Fruit fly (Drosophila melanogaster) whole organism, prepupa: ENCODE results near the gene CG5892.
A peak's percentile ranks its signal among the peaks of the same experiment; 100 is the strongest.

Experiments
- Blimp-1 ChIP-seq: fragments of 200-800 bp; sonication (Bioruptor generic); optimal IDR thresholded peaks from 3 replicates; lab custom pipeline; 2017; ENCODE audit warnings: missing biosample characterization, missing genetic modification characterization, mild to moderate bottlenecking, moderate library complexity, missing genetic modification reagents
- CG10631 ChIP-seq: fragments of 200-800 bp; sonication (Bioruptor generic); optimal IDR thresholded peaks from 2 replicates; lab custom pipeline; 2016; ENCODE audit warnings: missing biosample characterization, missing genetic modification characterization
- CG11294 ChIP-seq: fragments of 200-800 bp; sonication (Bioruptor generic); IDR thresholded peaks from 2 replicates; pipeline ENCODE4 v1.3.6; 2022; ENCODE audit warnings: missing biosample characterization, missing genetic modification characterization
- CG11762 ChIP-seq: fragments of 200-800 bp; sonication (Bioruptor generic); optimal IDR thresholded peaks from 3 replicates; lab custom pipeline; 2016; ENCODE audit warnings: missing biosample characterization, missing genetic modification characterization; ENCODE audit not compliant: insufficient read depth
- CG11902 ChIP-seq: fragments of 200-800 bp; sonication (Bioruptor generic); optimal IDR thresholded peaks from 3 replicates; lab custom pipeline; 2016; ENCODE audit warnings: missing biosample characterization, missing genetic modification characterization
- CG15336 ChIP-seq: fragments of 200-800 bp; sonication (Bioruptor generic); IDR thresholded peaks from 2 replicates; pipeline ENCODE4 v1.3.6; 2022; ENCODE audit warnings: missing biosample characterization, missing genetic modification characterization
- CG1621 ChIP-seq: fragments of 200-800 bp; sonication (Bioruptor generic); optimal IDR thresholded peaks from 3 replicates; lab custom pipeline; 2018; ENCODE audit warnings: missing biosample characterization, mild to moderate bottlenecking, missing genetic modification characterization
- CG16779 ChIP-seq: fragments of 200-800 bp; sonication (Bioruptor generic); optimal IDR thresholded peaks from 3 replicates; lab custom pipeline; 2017; ENCODE audit warnings: missing biosample characterization, mild to moderate bottlenecking, missing genetic modification characterization
- CG31627 ChIP-seq: fragments of 200-800 bp; sonication (Bioruptor generic); optimal IDR thresholded peaks from 3 replicates; lab custom pipeline; 2016; ENCODE audit warnings: missing biosample characterization, missing genetic modification characterization
- CG32006 ChIP-seq: fragments of 200-800 bp; sonication (Bioruptor generic); optimal IDR thresholded peaks from 3 replicates; lab custom pipeline; 2017; ENCODE audit warnings: missing biosample characterization, mild to moderate bottlenecking, missing genetic modification characterization
- CG34406 ChIP-seq: fragments of 200-800 bp; sonication (Bioruptor generic); optimal IDR thresholded peaks from 3 replicates; lab custom pipeline; 2016; ENCODE audit warnings: missing biosample characterization, missing genetic modification characterization
- CG4318 ChIP-seq: fragments of 200-800 bp; sonication (Bioruptor generic); optimal IDR thresholded peaks from 3 replicates; lab custom pipeline; 2017; ENCODE audit warnings: missing biosample characterization, mild to moderate bottlenecking, missing genetic modification characterization
- CG6792 ChIP-seq: fragments of 200-800 bp; sonication (Bioruptor generic); optimal IDR thresholded peaks from 3 replicates; lab custom pipeline; 2016; ENCODE audit warnings: missing biosample characterization, missing genetic modification characterization
- CG6808 ChIP-seq: fragments of 200-800 bp; sonication (Bioruptor generic); optimal IDR thresholded peaks from 3 replicates; lab custom pipeline; 2017; ENCODE audit warnings: missing biosample characterization, missing genetic modification characterization, mild to moderate bottlenecking, moderate library complexity, missing genetic modification reagents
- CG6854 ChIP-seq: fragments of 200-800 bp; sonication (Bioruptor generic); optimal IDR thresholded peaks from 2 replicates; lab custom pipeline; 2017; ENCODE audit warnings: missing biosample characterization, mild to moderate bottlenecking, missing genetic modification characterization
- CG7368 ChIP-seq: fragments of 200-800 bp; sonication (Bioruptor generic); optimal IDR thresholded peaks from 3 replicates; lab custom pipeline; 2016; ENCODE audit warnings: missing biosample characterization, missing genetic modification characterization
- CG8319 ChIP-seq: fragments of 200-800 bp; sonication (Bioruptor generic); optimal IDR thresholded peaks from 3 replicates; lab custom pipeline; 2016; ENCODE audit warnings: missing biosample characterization, missing genetic modification characterization
- CG8632 ChIP-seq: fragments of 200-800 bp; sonication (Bioruptor generic); optimal IDR thresholded peaks from 3 replicates; lab custom pipeline; 2016; ENCODE audit warnings: missing biosample characterization, missing genetic modification characterization
- CG9139 ChIP-seq: fragments of 200-800 bp; sonication (Bioruptor generic); optimal IDR thresholded peaks from 3 replicates; lab custom pipeline; 2017; ENCODE audit warnings: missing biosample characterization, mild to moderate bottlenecking, missing genetic modification characterization
- Eip75B ChIP-seq: fragments of 200-800 bp; sonication (Bioruptor generic); optimal IDR thresholded peaks from 3 replicates; lab custom pipeline; 2016; ENCODE audit warnings: missing biosample characterization, missing genetic modification characterization
- Eip78C ChIP-seq: fragments of 200-800 bp; sonication (Bioruptor generic); peaks from one replicate; lab custom pipeline; 2016; ENCODE audit warnings: missing biosample characterization, missing genetic modification characterization
- Eip93F ChIP-seq: fragments of 200-800 bp; sonication (Bioruptor generic); optimal IDR thresholded peaks from 2 replicates; lab custom pipeline; 2016; ENCODE audit warnings: missing biosample characterization, mild to moderate bottlenecking, missing genetic modification characterization
- Ets21C ChIP-seq: fragments of 200-800 bp; sonication (Bioruptor generic); optimal IDR thresholded peaks from 3 replicates; lab custom pipeline; 2016; ENCODE audit warnings: missing biosample characterization, missing genetic modification characterization
- Ets96B ChIP-seq: fragments of 200-800 bp; optimal IDR thresholded peaks from 2 replicates; lab custom pipeline; 2019; ENCODE audit warnings: missing biosample characterization, mild to moderate bottlenecking, missing genetic modification characterization, moderate library complexity
- Gug ChIP-seq: fragments of 200-800 bp; sonication (Bioruptor generic); IDR thresholded peaks from 2 replicates; pipeline ENCODE4 v1.3.6; 2022; ENCODE audit warnings: missing biosample characterization, missing genetic modification characterization
- Hr38 ChIP-seq: sonication (Bioruptor generic); optimal IDR thresholded peaks from 2 replicates; lab custom pipeline; 2016; ENCODE audit warnings: missing biosample characterization, missing genetic modification characterization
- Hr39 ChIP-seq: fragments of 200-800 bp; sonication (Bioruptor generic); optimal IDR thresholded peaks from 2 replicates; lab custom pipeline; 2016; ENCODE audit warnings: missing biosample characterization, missing genetic modification characterization
- Hr4 ChIP-seq: fragments of 200-800 bp; sonication (Bioruptor generic); optimal IDR thresholded peaks from 3 replicates; lab custom pipeline; 2016; ENCODE audit warnings: missing biosample characterization, missing genetic modification characterization
- Lpt ChIP-seq: fragments of 200-800 bp; sonication (Bioruptor generic); optimal IDR thresholded peaks from 3 replicates; lab custom pipeline; 2016; ENCODE audit warnings: missing biosample characterization, missing genetic modification characterization
- Met ChIP-seq: fragments of 200-800 bp; sonication (Bioruptor generic); optimal IDR thresholded peaks from 3 replicates; lab custom pipeline; 2016; ENCODE audit warnings: missing biosample characterization, missing genetic modification characterization
- OdsH ChIP-seq: fragments of 200-800 bp; sonication (Bioruptor generic); optimal IDR thresholded peaks from 3 replicates; lab custom pipeline; 2016; ENCODE audit warnings: missing biosample characterization, missing genetic modification characterization
- Smox ChIP-seq: fragments of 200-800 bp; sonication (Bioruptor generic); optimal IDR thresholded peaks from 3 replicates; lab custom pipeline; 2016; ENCODE audit warnings: missing biosample characterization, missing genetic modification characterization
- Sox102F ChIP-seq: fragments of 200-800 bp; sonication (Bioruptor generic); optimal IDR thresholded peaks from 2 replicates; lab custom pipeline; 2016; ENCODE audit warnings: missing biosample characterization, mild to moderate bottlenecking, missing genetic modification characterization
- Sox14 ChIP-seq: fragments of 200-800 bp; sonication (Bioruptor generic); optimal IDR thresholded peaks from 3 replicates; lab custom pipeline; 2016; ENCODE audit warnings: missing biosample characterization, missing genetic modification characterization
- Sox15 ChIP-seq: fragments of 200-800 bp; sonication (Bioruptor generic); optimal IDR thresholded peaks from 3 replicates; lab custom pipeline; 2016; ENCODE audit warnings: missing biosample characterization, missing genetic modification characterization
- achi ChIP-seq: fragments of 200-800 bp; sonication (Bioruptor generic); optimal IDR thresholded peaks from 3 replicates; lab custom pipeline; 2016; ENCODE audit warnings: missing biosample characterization, missing genetic modification characterization
- acj6 ChIP-seq: fragments of 200-800 bp; sonication (Bioruptor generic); optimal IDR thresholded peaks from 3 replicates; lab custom pipeline; 2016; ENCODE audit warnings: missing biosample characterization, missing genetic modification characterization
- cyc ChIP-seq: fragments of 200-800 bp; sonication (Bioruptor generic); optimal IDR thresholded peaks from 3 replicates; lab custom pipeline; 2016; ENCODE audit warnings: missing biosample characterization, missing genetic modification characterization
- dac ChIP-seq: fragments of 200-800 bp; sonication (Bioruptor generic); optimal IDR thresholded peaks from 2 replicates; lab custom pipeline; 2017; ENCODE audit warnings: missing biosample characterization, mild to moderate bottlenecking, missing genetic modification characterization
- dsx ChIP-seq: fragments of 200-800 bp; optimal IDR thresholded peaks from 3 replicates; lab custom pipeline; 2019; ENCODE audit warnings: missing biosample characterization, mild to moderate bottlenecking, missing genetic modification characterization, moderate library complexity; ENCODE audit not compliant: poor library complexity, severe bottlenecking
- eg ChIP-seq: fragments of 200-800 bp; sonication (Bioruptor generic); IDR thresholded peaks from 3 replicates; pipeline ENCODE4 v1.3.6; 2022; ENCODE audit warnings: missing biosample characterization, missing genetic modification characterization
- esn ChIP-seq: fragments of 200-800 bp; sonication (Bioruptor generic); optimal IDR thresholded peaks from 2 replicates; lab custom pipeline; 2016; ENCODE audit warnings: missing biosample characterization, mild to moderate bottlenecking, missing genetic modification characterization, moderate library complexity
- fd59A ChIP-seq: fragments of 200-800 bp; sonication (Bioruptor generic); optimal IDR thresholded peaks from 2 replicates; lab custom pipeline; 2017; ENCODE audit warnings: missing biosample characterization, mild to moderate bottlenecking, missing genetic modification characterization, missing genetic modification reagents
- fd85E ChIP-seq: fragments of 200-800 bp; sonication (Bioruptor generic); optimal IDR thresholded peaks from 3 replicates; lab custom pipeline; 2016; ENCODE audit warnings: missing biosample characterization, missing genetic modification characterization
- fkh ChIP-seq: fragments of 200-800 bp; sonication (Bioruptor generic); optimal IDR thresholded peaks from 3 replicates; lab custom pipeline; 2017; ENCODE audit warnings: missing biosample characterization, mild to moderate bottlenecking, missing genetic modification characterization, moderate library complexity
- lz ChIP-seq: fragments of 200-800 bp; sonication (Bioruptor generic); optimal IDR thresholded peaks from 3 replicates; lab custom pipeline; 2016; ENCODE audit warnings: missing biosample characterization, missing genetic modification characterization
- net ChIP-seq: fragments of 200-800 bp; sonication (Bioruptor generic); optimal IDR thresholded peaks from 3 replicates; lab custom pipeline; 2016; ENCODE audit warnings: missing biosample characterization, missing genetic modification characterization
- pdm3 ChIP-seq: fragments of 200-800 bp; sonication (Bioruptor generic); optimal IDR thresholded peaks from 3 replicates; lab custom pipeline; 2016; ENCODE audit warnings: missing biosample characterization, missing genetic modification characterization
- spab ChIP-seq: fragments of 200-800 bp; sonication (Bioruptor generic); optimal IDR thresholded peaks from 2 replicates; lab custom pipeline; 2017; ENCODE audit warnings: missing biosample characterization, mild to moderate bottlenecking, missing genetic modification characterization, missing genetic modification reagents
- ss ChIP-seq, 2 experiments: fragments of 200-800 bp; sonication (Bioruptor generic); optimal IDR thresholded peaks; 2 replicates in 1 of 2; 3 replicates in 1 of 2; lab custom pipeline; 2017 to 2018; ENCODE audit warnings: mild to moderate bottlenecking in 2 of 2, missing biosample characterization in 2 of 2, missing genetic modification characterization in 2 of 2, moderate library complexity in 1 of 2
- svp ChIP-seq: fragments of 200-800 bp; sonication (Bioruptor generic); peaks from one replicate; lab custom pipeline; 2016; ENCODE audit warnings: missing biosample characterization, missing genetic modification characterization
- topi ChIP-seq: fragments of 200-800 bp; sonication (Bioruptor generic); optimal IDR thresholded peaks from 3 replicates; lab custom pipeline; 2016; ENCODE audit warnings: missing biosample characterization, missing genetic modification characterization
- vri ChIP-seq: fragments of 200-800 bp; sonication (Bioruptor generic); optimal IDR thresholded peaks from 3 replicates; lab custom pipeline; 2016; ENCODE audit warnings: missing biosample characterization, mild to moderate bottlenecking, missing genetic modification characterization

CG5892 gene

dm6 chr3R:21268873-21269272 is 26.5 kb downstream of the CG5892 start, which contains the start of gene Rab1:
Gene Rab1 (minus strand): TSS chr3R:21269060.
- TF ChIP-seq Ets21C (GFP tag; lab: Kevin White, UChicago) (no peak), CG31627 (peak; percentile 31), CG11294 (GFP tag; lab: Robert Waterston, UW) (no peak), acj6 (GFP tag; lab: Kevin White, UChicago) (peak; percentile 36), CG34406 (GFP tag; lab: Kevin White, UChicago) (peak; percentile 39), Sox15 (peak; percentile 8), CG16779 (no peak), CG6792 (GFP tag; lab: Kevin White, UChicago) (peak; percentile 30), pdm3 (GFP tag; lab: Kevin White, UChicago) (peak; percentile 51), CG15336 (GFP tag; lab: Robert Waterston, UW) (no peak), Hr39 (GFP tag; lab: Kevin White, UChicago) (peak; percentile 33), CG7368 (peak; percentile 5), Eip78C (GFP tag; lab: Kevin White, UChicago) (peak; percentile 83), Smox (no peak), Eip75B (GFP tag; lab: Kevin White, UChicago) (peak; percentile 41), OdsH (no peak), CG4318 (no peak), dsx (no peak), lz (GFP tag; lab: Kevin White, UChicago) (peak; percentile 38), Sox14 (GFP tag; lab: Kevin White, UChicago) (peak; percentile 89), svp (GFP tag; lab: Kevin White, UChicago) (peak; percentile 97), CG6808 (peak; percentile 19), fd59A (GFP tag; lab: Kevin White, UChicago) (no peak), CG8319 (GFP tag; lab: Kevin White, UChicago) (peak; percentile 29), Eip93F (GFP tag; lab: Kevin White, UChicago) (no peak), eg (0 out of 3 replicates have a peak, but pooled peaks have one; percentile 28), Met (GFP tag; lab: Kevin White, UChicago) (no peak), CG8632 (GFP tag; lab: Kevin White, UChicago) (no peak), Hr38 (no peak), Blimp-1 (GFP tag; lab: Kevin White, UChicago) (peak; percentile 59), CG11902 (GFP tag; lab: Kevin White, UChicago) (no peak), spab (GFP tag; lab: Kevin White, UChicago) (no peak), CG11762 (GFP tag; lab: Kevin White, UChicago) (no peak), Ets96B (tag; lab: Kevin White, UChicago) (no peak), vri (GFP tag; lab: Kevin White, UChicago) (peak; percentile 63), Gug (GFP tag; lab: Robert Waterston, UW) (no peak), Hr4 (GFP tag; lab: Kevin White, UChicago) (peak; percentile 13), fkh (GFP tag; lab: Kevin White, UChicago) (peak; percentile 63), Lpt (GFP tag; lab: Kevin White, UChicago) (no peak), CG1621 (peak; percentile 66), dac (GFP tag; lab: Kevin White, UChicago) (no peak), CG10631 (peak; percentile 31), CG6854 (GFP tag; lab: Kevin White, UChicago) (peak; percentile 42), CG9139 (GFP tag; lab: Kevin White, UChicago) (peak; percentile 7), ss (GFP tag; optimal IDR thresholded peaks at IDR 0.05; lab: Kevin White, UChicago) (peak in 1 of 2 experiments; percentile 43), fd85E (GFP tag; lab: Kevin White, UChicago) (no peak), achi (peak; percentile 45), Sox102F (GFP tag; lab: Kevin White, UChicago) (peak; percentile 44), cyc (GFP tag; lab: Kevin White, UChicago) (peak; percentile 44), esn (GFP tag; lab: Kevin White, UChicago) (peak; percentile 59), topi (GFP tag; lab: Kevin White, UChicago) (peak; percentile 44), CG32006 (GFP tag; lab: Kevin White, UChicago) (no peak), net (peak; percentile 26)
